Worm (Caenorhabditis elegans) whole organism, mixed stage, embryonic: ENCODE data around the gene Y73B6BL.12.

ENCODE experiments used
- bed-3 ChIP-seq: fragments of 200-800 bp; sonication (Bioruptor generic); optimal IDR thresholded peaks from 3 replicates; lab custom pipeline; 2018; ENCODE audit warnings: mild to moderate bottlenecking, missing genetic modification characterization, moderate library complexity, missing compliant biosample characterization
- ceh-39 ChIP-seq: fragments of 150-350 bp; optimal IDR thresholded peaks from 2 replicates; lab custom pipeline; 2014; ENCODE audit warnings: missing biosample characterization, missing genetic modification characterization
- ceh-43 ChIP-seq: fragments of 200-800 bp; sonication (Bioruptor generic); optimal IDR thresholded peaks from 2 replicates; lab custom pipeline; 2018; ENCODE audit warnings: mild to moderate bottlenecking, missing genetic modification characterization, moderate library complexity, missing compliant biosample characterization
- ceh-83 ChIP-seq: fragments of 200-800 bp; sonication (Bioruptor generic); optimal IDR thresholded peaks from 2 replicates; lab custom pipeline; 2018; ENCODE audit warnings: mild to moderate bottlenecking, missing genetic modification characterization, missing compliant biosample characterization
- ces-1 ChIP-seq: fragments of 150-350 bp; optimal IDR thresholded peaks from 2 replicates; lab custom pipeline; 2014; ENCODE audit warnings: missing biosample characterization, missing genetic modification reagents, missing genetic modification characterization
- drap-1 ChIP-seq: fragments of 200-800 bp; sonication (Bioruptor generic); optimal IDR thresholded peaks from 3 replicates; lab custom pipeline; 2018; ENCODE audit warnings: mild to moderate bottlenecking, missing genetic modification characterization, missing compliant biosample characterization
- elt-3 ChIP-seq: fragments of 150-350 bp; optimal IDR thresholded peaks from 2 replicates; lab custom pipeline; 2014; ENCODE audit warnings: missing biosample characterization, missing genetic modification characterization
- ham-2 ChIP-seq: fragments of 200-800 bp; sonication (Bioruptor generic); optimal IDR thresholded peaks from 2 replicates; lab custom pipeline; 2018; ENCODE audit warnings: mild to moderate bottlenecking, missing genetic modification characterization, missing compliant biosample characterization
- hlh-1 ChIP-seq: fragments of 150-350 bp; optimal IDR thresholded peaks from 2 replicates; lab custom pipeline; 2014; ENCODE audit warnings: missing biosample characterization, missing genetic modification reagents, missing genetic modification characterization
- lin-13 ChIP-seq: fragments of 150-350 bp; optimal IDR thresholded peaks from 2 replicates; lab custom pipeline; 2014; ENCODE audit warnings: missing biosample characterization, missing genetic modification characterization
- lin-32 ChIP-seq: fragments of 200-800 bp; sonication (Bioruptor generic); optimal IDR thresholded peaks from 2 replicates; lab custom pipeline; 2018; ENCODE audit warnings: mild to moderate bottlenecking, missing genetic modification characterization, missing compliant biosample characterization
- mab-5 ChIP-seq: fragments of 150-350 bp; optimal IDR thresholded peaks from 2 replicates; lab custom pipeline; 2014; ENCODE audit warnings: missing biosample characterization, missing genetic modification characterization
- mep-1 ChIP-seq: fragments of 150-350 bp; optimal IDR thresholded peaks from 2 replicates; lab custom pipeline; 2017; ENCODE audit warnings: missing biosample characterization, missing genetic modification reagents, missing genetic modification characterization, inconsistent platforms
- mls-2 ChIP-seq: sonication (generic microtip); optimal IDR thresholded peaks from 2 replicates; lab custom pipeline; 2016; ENCODE audit warnings: mild to moderate bottlenecking, missing genetic modification characterization, moderate library complexity, missing compliant biosample characterization
- nhr-12 ChIP-seq: fragments of 150-350 bp; optimal IDR thresholded peaks from 2 replicates; lab custom pipeline; 2014; ENCODE audit warnings: missing biosample characterization, missing genetic modification characterization
- nhr-2 ChIP-seq: fragments of 150-350 bp; optimal IDR thresholded peaks from 2 replicates; lab custom pipeline; 2014; ENCODE audit warnings: missing biosample characterization, missing genetic modification characterization
- nhr-28 ChIP-seq: fragments of 150-350 bp; optimal IDR thresholded peaks from 2 replicates; lab custom pipeline; 2014; ENCODE audit warnings: missing biosample characterization, missing genetic modification characterization
- pha-4 ChIP-seq: fragments of 150-350 bp; optimal IDR thresholded peaks from 2 replicates; lab custom pipeline; 2018; ENCODE audit warnings: missing biosample characterization, missing genetic modification reagents, missing genetic modification characterization
- sem-2 ChIP-seq: fragments of 200-800 bp; sonication (Bioruptor generic); optimal IDR thresholded peaks from 2 replicates; lab custom pipeline; 2018; ENCODE audit warnings: mild to moderate bottlenecking, missing genetic modification characterization, missing compliant biosample characterization
- snpc-4 ChIP-seq: fragments of 150-350 bp; optimal IDR thresholded peaks from 2 replicates; lab custom pipeline; 2014; ENCODE audit warnings: missing biosample characterization, missing genetic modification characterization
- unc-120 ChIP-seq: sonication (generic microtip); optimal IDR thresholded peaks from 2 replicates; lab custom pipeline; 2017; ENCODE audit warnings: missing genetic modification characterization, missing compliant biosample characterization; ENCODE audit not compliant: poor library complexity, severe bottlenecking
- unc-39 ChIP-seq: fragments of 150-350 bp; optimal IDR thresholded peaks from 2 replicates; lab custom pipeline; 2014; ENCODE audit warnings: missing biosample characterization, missing genetic modification characterization
- unc-62 ChIP-seq: fragments of 150-350 bp; optimal IDR thresholded peaks from 2 replicates; lab custom pipeline; 2014; ENCODE audit warnings: missing biosample characterization, missing genetic modification reagents, missing genetic modification characterization
- zip-8 ChIP-seq: fragments of 150-350 bp; optimal IDR thresholded peaks from 2 replicates; lab custom pipeline; 2014; ENCODE audit warnings: missing biosample characterization, missing genetic modification characterization
- ztf-11 ChIP-seq: fragments of 150-350 bp; optimal IDR thresholded peaks from 2 replicates; lab custom pipeline; 2014; ENCODE audit warnings: missing biosample characterization, missing genetic modification characterization

The Y73B6BL.12 gene

ce11 chrIV:6282143-6282542 is 35.1 kb downstream of the Y73B6BL.12 start, which contains the start of gene srv-32:
TSS of gene srv-32 (minus strand) at chrIV:6282243.
- TF ChIP-seq unc-120 (tag; lab: Kevin White, UChicago) (no peak), ham-2 (GFP tag; lab: Kevin White, UChicago) (no peak), nhr-2 (tag; lab: Kevin White, UChicago) (no peak), ces-1 (no peak), mls-2 (tag; lab: Kevin White, UChicago) (no peak), mep-1 (tag; lab: Kevin White, UChicago) (no peak), sem-2 (GFP tag; lab: Kevin White, UChicago) (no peak), ceh-83 (GFP tag; lab: Kevin White, UChicago) (no peak), ceh-43 (GFP tag; lab: Kevin White, UChicago) (no peak), pha-4 (tag; lab: Kevin White, UChicago) (no peak), ceh-39 (no peak), lin-13 (tag; lab: Kevin White, UChicago) (no peak), hlh-1 (tag; lab: Kevin White, UChicago) (no peak), ztf-11 (no peak), nhr-12 (tag; lab: Kevin White, UChicago) (no peak), nhr-28 (tag; lab: Kevin White, UChicago) (no peak)

ce11 chrIV:6279392-6279791 is 37.9 kb downstream of the Y73B6BL.12 start, which contains the start of gene sams-5:
TSS of gene sams-5 (minus strand) at chrIV:6279522.
- TF ChIP-seq ztf-11 (no peak), ceh-39 (no peak), unc-39 (tag; lab: Kevin White, UChicago) (no peak), elt-3 (no peak)

ce11 chrIV:6275671-6276209 is 41.5 kb downstream of the Y73B6BL.12 start, which contains the start of the genes aat-4 and T13A10.1:
TSS of gene aat-4 (minus strand) at chrIV:6275721.
TSS of gene T13A10.1 (plus strand) at chrIV:6276081.
- no peak for TF ChIP-seq ceh-43 (GFP tag; lab: Kevin White, UChicago)

- TF ChIP-seq unc-62 (no peak), ham-2 (GFP tag; lab: Kevin White, UChicago) (no peak), lin-32 (GFP tag; lab: Kevin White, UChicago) (no peak), mab-5 (tag; lab: Kevin White, UChicago) (no peak), bed-3 (GFP tag; lab: Kevin White, UChicago) (no peak)
Measured at ce11 chrIV:6271923-6272322, 45.3 kb downstream of the Y73B6BL.12 start, which contains the start of gene srv-31. TSS of gene srv-31 (minus strand) at chrIV:6272023.

ce11 chrIV:6269346-6269745 is 47.9 kb downstream of the Y73B6BL.12 start, which contains the start of gene srv-30:
TSS of gene srv-30 (minus strand) at chrIV:6269446.
- TF ChIP-seq mab-5 (tag; lab: Kevin White, UChicago) (no peak), mls-2 (tag; lab: Kevin White, UChicago) (no peak), unc-62 (no peak), nhr-28 (tag; lab: Kevin White, UChicago) (no peak), ceh-43 (GFP tag; lab: Kevin White, UChicago) (no peak), snpc-4 (tag; lab: Kevin White, UChicago) (no peak), zip-8 (tag; lab: Kevin White, UChicago) (no peak), drap-1 (GFP tag; lab: Kevin White, UChicago) (no peak), hlh-1 (tag; lab: Kevin White, UChicago) (no peak), ceh-83 (GFP tag; lab: Kevin White, UChicago) (no peak), ztf-11 (no peak), ham-2 (GFP tag; lab: Kevin White, UChicago) (no peak), nhr-2 (tag; lab: Kevin White, UChicago) (no peak)
